Worm (Caenorhabditis elegans) whole organism, dauer: Measurements from ENCODE around the gene ZK688.5.

ENCODE experiments used
- unc-62 ChIP-seq: sonication (generic microtip); optimal IDR thresholded peaks from 2 replicates; lab custom pipeline; 2017; ENCODE audit warnings: missing biosample characterization, missing genetic modification reagents, missing genetic modification characterization

ZK688.5 gene

DNA sequence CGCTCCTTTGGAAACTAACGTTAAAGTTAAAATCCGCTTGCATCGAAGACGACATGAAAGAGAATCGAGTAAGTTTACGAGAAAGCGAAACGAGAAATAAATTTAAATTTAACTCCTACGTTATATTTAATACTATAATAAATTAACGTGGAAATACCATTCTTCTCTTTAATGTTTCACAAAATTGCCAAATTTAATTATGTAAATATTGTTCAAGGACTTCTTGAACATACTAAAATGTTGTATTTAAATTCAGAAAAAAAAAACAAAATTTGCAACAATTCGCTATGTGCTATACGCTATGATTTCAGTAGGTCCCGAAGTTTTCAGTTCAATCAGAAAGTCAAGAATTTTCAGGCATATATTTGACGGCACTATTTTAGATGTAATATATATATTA, 5.5 kb upstream of the ZK688.5 start, which contains the start of gene ZK688.10:
TSS of gene ZK688.10 (minus strand) at position 101 of the 400 bp plus-strand sequence.
- no peak for TF ChIP-seq unc-62 (GFP tag; lab: Kevin White, UChicago)

DNA sequence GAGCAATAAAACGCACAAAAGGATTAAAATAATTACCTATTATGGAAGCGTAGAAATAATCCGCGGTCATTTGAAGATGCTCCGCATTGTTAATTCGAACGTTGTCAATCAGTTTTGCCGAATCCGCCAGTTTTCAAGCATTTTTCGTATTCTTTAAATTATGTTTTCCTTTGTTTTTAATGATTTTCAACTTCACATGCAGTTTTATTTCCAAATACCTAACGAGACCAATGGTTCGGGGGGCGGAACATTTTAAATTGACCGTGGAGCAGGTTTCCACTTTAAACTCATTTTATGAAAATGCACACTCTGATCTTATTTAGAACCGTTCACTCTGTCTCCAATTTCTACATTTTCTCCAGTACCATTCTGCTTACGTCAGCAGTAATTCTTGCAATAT, 3.3 kb upstream of the ZK688.5 start, which contains the start of gene ZK688.4:
TSS of gene ZK688.4 (plus strand) at position 301 of the 400 bp plus-strand sequence.
- TF ChIP-seq unc-62 (GFP tag; lab: Kevin White, UChicago) = no peak

DNA sequence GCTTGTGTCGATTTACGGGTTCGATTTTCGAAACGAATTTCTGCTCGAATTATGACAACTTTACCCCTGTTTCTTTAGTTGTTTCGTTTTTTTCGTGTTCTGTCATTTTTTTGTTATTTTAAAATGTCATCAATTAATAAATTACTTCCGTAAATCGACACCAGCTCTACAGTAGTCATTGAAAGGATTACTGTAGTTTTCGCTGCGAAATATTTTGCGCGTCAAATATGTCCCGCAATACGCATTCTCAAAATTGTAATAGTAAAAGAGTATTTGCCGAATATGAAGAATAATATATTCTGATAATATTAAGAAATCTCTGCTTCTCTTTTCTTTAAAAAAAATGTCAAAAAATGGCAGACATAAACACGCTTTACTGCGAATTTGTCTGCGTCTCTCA, 1.8 kb upstream of the ZK688.5 start:
- no peak for TF ChIP-seq unc-62 (GFP tag; lab: Kevin White, UChicago)

DNA sequence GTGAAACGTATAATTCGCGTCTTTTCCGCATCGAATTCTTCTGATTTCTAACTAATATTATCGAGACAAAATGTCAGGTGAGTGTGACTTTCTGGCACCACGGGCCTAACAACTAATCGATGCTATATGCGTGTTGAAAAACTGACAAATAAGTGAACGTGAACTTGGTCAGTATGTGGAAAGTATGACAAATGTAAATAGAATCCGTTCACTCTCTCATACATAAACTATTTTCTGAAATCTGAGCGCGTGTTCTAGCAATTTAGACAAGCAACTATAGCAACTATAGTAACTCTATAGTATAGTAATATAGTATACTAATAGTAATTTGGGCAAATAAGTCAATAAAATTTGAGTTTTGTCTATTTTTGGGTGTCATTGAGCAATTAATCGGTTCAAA, 910 bp upstream of the ZK688.5 start:
- no peak for TF ChIP-seq unc-62 (GFP tag; lab: Kevin White, UChicago)

DNA sequence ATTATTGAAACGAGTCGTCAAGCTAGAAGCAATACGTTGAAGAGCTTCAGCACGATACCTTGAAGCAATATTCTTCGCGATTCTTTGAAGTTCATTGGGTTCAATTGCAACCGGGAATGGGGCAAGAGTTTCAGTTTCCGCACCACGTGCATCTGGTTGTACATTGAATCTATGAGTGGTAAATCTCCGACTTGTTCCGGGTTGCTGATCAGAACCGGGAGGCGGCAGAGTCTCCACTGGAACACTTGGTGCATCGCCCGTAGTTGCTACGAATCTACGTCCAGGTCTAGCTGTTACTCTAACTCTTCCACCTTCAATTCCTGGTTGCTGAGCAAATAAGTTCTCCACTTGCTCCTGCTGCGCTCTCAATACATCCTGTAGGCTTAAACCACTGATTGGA, 2.4 kb downstream of the ZK688.5 start:
- no peak for TF ChIP-seq unc-62 (GFP tag; lab: Kevin White, UChicago)

DNA sequence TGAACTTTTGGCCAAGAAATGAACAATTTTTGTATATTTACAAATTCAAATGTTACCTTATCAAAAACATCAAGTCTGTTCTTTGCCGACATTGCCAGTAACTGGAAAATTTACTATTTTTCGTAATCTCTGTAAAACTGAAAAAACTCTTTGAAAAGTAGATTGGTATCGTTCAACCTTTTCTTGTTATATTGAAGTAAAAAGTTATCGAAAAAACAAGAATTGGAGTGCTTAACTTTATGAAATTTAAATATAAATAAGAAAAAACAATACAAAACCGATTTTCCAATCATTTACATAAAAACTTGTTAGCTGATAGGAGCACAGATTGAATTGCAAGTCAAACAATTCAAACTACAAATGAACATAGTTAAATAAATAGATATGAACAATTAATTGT, 6.6 kb downstream of the ZK688.5 start, which contains the start of gene ZK688.11:
TSS of gene ZK688.11 (minus strand) at position 101 of the 400 bp plus-strand sequence.
- no peak for TF ChIP-seq unc-62 (GFP tag; lab: Kevin White, UChicago)

DNA sequence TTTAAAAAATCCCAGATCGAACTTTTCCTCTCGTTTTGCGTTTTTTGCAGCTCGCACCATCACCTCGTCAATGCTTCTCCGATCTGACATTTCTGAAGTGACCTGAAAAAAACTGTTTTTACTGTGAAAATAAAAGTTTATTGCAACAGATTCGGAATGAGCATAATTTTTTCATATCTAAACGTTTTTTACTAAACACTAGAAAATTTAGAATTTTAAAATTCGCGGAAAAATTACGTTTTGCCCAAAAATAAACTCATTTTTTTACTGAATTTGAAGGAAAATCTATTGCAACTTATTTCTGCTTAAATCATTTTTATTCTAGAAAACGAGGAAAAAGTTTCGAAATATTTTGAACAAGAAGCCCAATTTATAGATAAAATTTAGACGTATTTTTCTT, 8.5 kb downstream of the ZK688.5 start, which contains the start of gene ZK688.9:
TSS of gene ZK688.9 (minus strand) at position 101 of the 400 bp plus-strand sequence.
- TF ChIP-seq unc-62 (GFP tag; lab: Kevin White, UChicago) = no peak

DNA sequence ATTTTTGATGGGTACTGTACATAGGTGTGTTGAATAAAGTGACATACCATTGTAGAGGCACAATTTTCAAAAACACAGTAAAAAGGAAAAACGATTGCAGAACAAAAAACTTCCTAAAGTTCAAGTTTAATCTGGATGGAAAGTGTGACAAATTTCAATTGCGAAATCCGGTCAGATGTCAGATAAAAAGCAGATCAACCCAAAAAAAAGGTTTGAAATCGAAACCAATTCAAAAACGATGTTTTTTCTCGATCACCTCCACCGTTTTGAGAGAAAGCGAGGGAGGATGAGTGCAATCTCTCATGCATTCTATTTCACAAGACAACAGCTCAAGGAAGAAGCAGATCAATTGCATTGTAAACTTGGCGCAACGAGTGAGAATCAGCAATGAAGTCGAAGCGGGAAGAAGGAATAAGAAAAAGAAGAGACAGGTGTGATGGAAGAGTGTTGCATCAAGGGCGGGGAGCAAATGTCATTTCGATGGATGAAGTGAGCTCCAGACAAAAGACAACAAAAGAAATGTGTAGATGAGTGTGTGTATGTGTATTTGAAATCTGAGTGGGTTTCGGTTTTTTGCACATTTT, 11.2 kb downstream of the ZK688.5 start:
- TF ChIP-seq unc-62 (GFP tag; lab: Kevin White, UChicago) = no peak

DNA sequence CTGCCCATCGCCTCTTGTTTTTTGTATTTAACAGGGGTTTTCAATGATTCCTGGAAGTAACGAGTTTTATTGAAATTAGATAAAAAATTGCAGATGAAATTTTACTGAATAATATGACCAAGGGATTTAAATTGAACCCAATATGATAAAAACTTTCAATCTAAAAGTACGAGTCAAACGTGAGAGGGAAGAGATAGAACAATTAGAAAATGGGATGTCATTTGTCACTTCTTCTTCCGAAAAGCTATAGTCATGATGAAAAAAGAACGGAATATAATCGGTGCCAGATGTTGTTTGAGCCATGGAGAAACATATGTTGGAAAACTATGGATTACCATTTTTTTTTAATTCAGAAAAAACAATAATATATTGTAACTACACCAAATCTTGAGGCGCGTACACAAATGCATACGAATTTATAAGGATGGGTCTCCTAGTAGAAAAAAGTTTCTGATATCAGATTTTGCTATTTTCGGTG, 12.5 kb downstream of the ZK688.5 start, which contains the start of gene sup-18:
TSS of gene sup-18 (minus strand) at position 51 of the 478 bp plus-strand sequence.
- TF ChIP-seq unc-62 (GFP tag; lab: Kevin White, UChicago) = no peak

DNA sequence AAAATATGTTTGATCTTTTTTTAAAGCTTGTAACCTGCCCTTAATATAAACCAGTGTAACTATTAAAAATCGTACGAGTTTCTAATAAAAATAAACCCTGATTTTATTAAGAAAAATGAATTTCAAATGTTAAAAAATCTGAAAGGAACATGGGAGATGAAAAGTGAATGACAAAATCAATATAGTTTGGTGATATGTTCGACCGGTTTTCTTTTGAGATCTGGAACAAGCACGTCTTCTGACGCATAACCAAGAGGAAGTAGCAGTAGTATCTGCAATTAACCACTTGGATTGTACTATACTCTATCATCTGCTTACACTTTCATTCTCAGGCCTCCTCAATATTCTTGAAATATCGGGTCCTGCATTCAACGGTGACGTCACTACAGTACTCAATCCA, 14.3 kb downstream of the ZK688.5 start:
- TF ChIP-seq unc-62 (GFP tag; lab: Kevin White, UChicago) = no peak

DNA sequence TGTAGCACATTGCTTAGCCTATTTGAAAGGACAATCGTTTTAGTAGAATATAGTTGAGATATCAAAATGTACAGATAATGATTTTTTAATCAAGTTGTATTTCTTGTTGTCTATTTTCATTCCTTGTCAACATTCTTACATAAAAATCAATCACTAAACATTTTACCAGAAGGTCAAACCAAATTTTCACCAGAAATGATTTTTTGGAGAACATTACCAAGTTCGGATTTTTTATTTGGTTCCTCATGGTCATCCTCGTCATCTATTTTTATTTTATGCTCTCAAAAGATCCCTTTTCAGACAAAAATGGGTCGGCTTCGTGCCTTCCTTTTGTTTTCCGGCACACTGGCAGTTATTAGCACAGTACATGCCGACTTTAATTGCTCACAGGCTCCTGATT, 17.9 kb downstream of the ZK688.5 start, which contains the start of gene tyr-1:
TSS of gene tyr-1 (plus strand) at position 301 of the 400 bp plus-strand sequence.
- no peak for TF ChIP-seq unc-62 (GFP tag; lab: Kevin White, UChicago)

DNA sequence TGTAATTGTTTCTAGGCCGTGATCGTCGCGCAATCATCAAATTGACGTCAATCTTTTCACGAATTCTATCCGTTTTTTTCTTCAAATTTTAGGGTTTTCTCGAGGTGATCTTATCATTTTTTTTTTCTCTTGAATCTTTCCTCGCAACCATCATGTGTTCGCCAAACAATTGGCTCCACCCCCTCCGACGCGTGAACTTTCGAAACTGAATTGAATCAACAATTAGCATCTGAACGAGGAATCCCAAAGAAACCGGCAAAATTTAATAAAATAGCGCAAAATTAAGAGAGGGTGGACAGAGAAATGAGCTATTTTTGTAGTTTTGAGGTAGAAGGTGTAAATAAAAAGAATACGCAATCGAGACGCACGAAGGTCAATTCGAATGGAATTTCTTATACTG, 18.6 kb downstream of the ZK688.5 start:
- TF ChIP-seq unc-62 (GFP tag; lab: Kevin White, UChicago) = no peak

DNA sequence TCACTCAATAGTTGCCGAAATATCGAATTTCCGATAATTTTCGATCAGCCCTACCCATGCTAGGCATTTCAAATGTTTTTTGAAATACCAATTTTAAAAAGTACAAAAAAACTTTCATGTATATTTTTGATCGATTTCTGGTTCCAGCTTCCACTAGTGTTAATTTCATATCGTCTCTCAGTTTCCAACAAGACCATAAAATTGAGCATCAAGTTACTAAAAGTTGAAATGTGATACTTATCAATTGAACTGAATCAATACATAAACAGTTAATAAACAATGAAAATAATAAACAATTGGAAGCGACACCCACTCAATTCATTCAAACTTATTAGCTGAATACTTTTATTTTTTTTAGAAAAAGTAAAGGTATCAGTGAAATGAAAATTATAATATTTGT, 25.2 kb downstream of the ZK688.5 start, which contains the start of gene cup-4:
TSS of gene cup-4 (plus strand) at position 301 of the 400 bp plus-strand sequence.
- no peak for TF ChIP-seq unc-62 (GFP tag; lab: Kevin White, UChicago)

DNA sequence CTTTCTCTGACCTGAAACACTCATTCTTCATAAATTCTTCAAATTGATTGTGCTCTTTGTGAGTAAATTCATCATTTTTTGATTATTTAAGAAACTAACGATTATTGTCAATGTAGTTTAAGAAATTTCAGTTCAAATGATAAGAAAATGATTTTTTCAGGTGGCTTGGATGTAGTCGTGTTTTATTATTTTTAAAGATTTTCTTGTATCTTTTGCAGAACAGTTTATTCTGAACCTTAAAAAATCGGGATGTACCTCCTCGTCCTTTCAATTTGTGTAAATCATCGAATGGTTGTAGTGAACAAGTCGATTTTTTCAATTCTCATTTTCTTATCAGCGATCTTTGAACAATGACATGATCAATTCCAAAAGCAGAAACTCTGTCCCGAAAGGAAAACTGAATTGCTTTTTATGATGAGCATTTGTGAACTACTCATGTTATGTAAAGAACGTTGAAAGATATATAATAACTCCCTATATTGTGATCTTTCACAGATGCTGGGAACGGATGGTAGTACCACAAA, 26.1 kb downstream of the ZK688.5 start, which contains the start of gene slc-17.3:
TSS of gene slc-17.3 (minus strand) at position 51 of the 524 bp plus-strand sequence.
- no peak for TF ChIP-seq unc-62 (GFP tag; lab: Kevin White, UChicago)

DNA sequence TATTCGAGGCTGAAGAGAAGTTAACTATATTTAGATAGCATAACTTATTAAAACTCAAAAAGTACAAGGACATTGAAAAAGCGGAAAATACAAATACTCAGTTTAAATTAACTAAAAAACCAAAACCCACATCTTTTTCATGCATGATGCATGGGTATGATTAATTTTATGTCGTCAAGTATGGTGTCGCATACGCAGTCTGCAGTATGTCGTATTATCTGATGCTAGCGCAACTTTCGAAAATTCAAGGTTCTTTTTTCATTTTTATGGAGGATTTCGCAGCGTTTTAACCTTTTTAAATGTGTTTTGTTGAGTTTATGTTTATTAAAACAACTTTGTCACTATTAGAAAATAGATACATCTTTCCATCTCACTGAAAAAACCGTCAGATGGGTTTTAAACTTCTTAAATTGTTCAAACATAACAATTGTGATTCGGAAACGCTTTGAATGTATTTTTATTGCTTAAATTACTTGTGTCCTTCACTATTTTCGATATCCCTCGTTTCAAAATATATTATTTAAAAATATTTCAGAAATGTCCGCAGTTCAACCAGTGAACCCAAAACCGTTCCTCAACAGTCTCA, 29.8 kb downstream of the ZK688.5 start, which contains the start of gene snr-5:
TSS of gene snr-5 (plus strand) at position 536 of the 586 bp plus-strand sequence.
- TF ChIP-seq unc-62 (GFP tag; lab: Kevin White, UChicago) = no peak

DNA sequence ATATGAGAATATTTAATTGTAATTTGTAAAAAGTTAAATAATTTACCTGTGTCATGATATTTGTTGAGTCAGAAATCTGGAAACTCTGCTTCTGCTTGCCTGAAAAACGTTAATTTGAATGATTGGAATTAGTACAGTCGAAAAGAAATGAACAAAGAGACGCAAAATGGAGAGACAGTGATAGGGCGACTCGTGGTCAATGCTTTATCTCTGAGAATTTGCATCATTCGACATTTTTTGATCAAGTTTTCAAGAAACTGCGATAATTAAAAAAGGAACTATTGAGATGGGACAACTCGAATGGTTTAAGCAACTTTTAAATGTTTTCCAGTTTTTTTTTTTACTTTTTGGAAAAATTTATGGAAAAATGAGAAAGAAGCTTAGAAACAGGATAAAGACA, 30.5 kb downstream of the ZK688.5 start, which contains the start of gene cuc-1:
TSS of gene cuc-1 (minus strand) at position 101 of the 400 bp plus-strand sequence.
- TF ChIP-seq unc-62 (GFP tag; lab: Kevin White, UChicago) = no peak
